Worm (Caenorhabditis elegans) whole organism, L3 larva: ENCODE results near the gene ceh-93.

Source experiments
- R02D3.7 ChIP-seq: fragments of 150-350 bp; optimal IDR thresholded peaks from 2 replicates; lab custom pipeline; 2014; ENCODE audit warnings: missing biosample characterization, missing genetic modification characterization
- aly-2 ChIP-seq: fragments of 150-350 bp; optimal IDR thresholded peaks from 2 replicates; lab custom pipeline; 2014; ENCODE audit warnings: missing biosample characterization, missing genetic modification characterization
- ama-1 ChIP-seq: fragments of 150-350 bp; optimal IDR thresholded peaks from 2 replicates; lab custom pipeline; 2018
- ceh-82 ChIP-seq: fragments of 150-350 bp; optimal IDR thresholded peaks from 2 replicates; lab custom pipeline; 2014; ENCODE audit warnings: missing biosample characterization, missing genetic modification characterization
- egl-27 ChIP-seq: sonication (generic microtip); optimal IDR thresholded peaks from 4 replicates; lab custom pipeline; 2017; ENCODE audit warnings: missing biosample characterization, missing genetic modification reagents, missing genetic modification characterization
- elt-1 ChIP-seq: fragments of 150-350 bp; optimal IDR thresholded peaks from 2 replicates; lab custom pipeline; 2014; ENCODE audit warnings: missing biosample characterization, missing genetic modification characterization
- elt-2 ChIP-seq: sonication (generic microtip); optimal IDR thresholded peaks from 2 replicates; lab custom pipeline; 2016; ENCODE audit warnings: missing genetic modification reagents, mild to moderate bottlenecking, missing genetic modification characterization, missing compliant biosample characterization
- elt-3 ChIP-seq, 3 experiments: fragments of 150-350 bp in 1 of 3; sonication (generic microtip) in 2 of 3; optimal IDR thresholded peaks; 2 replicates in 2 of 3; 4 replicates in 1 of 3; lab custom pipeline; 2014 to 2017; ENCODE audit warnings: missing biosample characterization in 3 of 3, missing genetic modification characterization in 3 of 3
- eor-1 ChIP-seq, 2 experiments: fragments of 150-350 bp; optimal IDR thresholded peaks; 2 replicates each; lab custom pipeline; 2014 to 2018; ENCODE audit warnings: missing biosample characterization in 2 of 2, missing genetic modification characterization in 2 of 2
- fos-1 ChIP-seq: fragments of 150-350 bp; optimal IDR thresholded peaks from 2 replicates; lab custom pipeline; 2014; ENCODE audit warnings: missing biosample characterization, missing genetic modification characterization
- hmg-11 ChIP-seq: sonication (generic microtip); optimal IDR thresholded peaks from 2 replicates; lab custom pipeline; 2016; ENCODE audit warnings: missing genetic modification characterization, missing compliant biosample characterization
- jun-1 ChIP-seq: fragments of 150-350 bp; optimal IDR thresholded peaks from 2 replicates; lab custom pipeline; 2014; ENCODE audit warnings: missing biosample characterization, missing genetic modification reagents, missing genetic modification characterization
- lin-15B ChIP-seq: fragments of 150-350 bp; optimal IDR thresholded peaks from 2 replicates; lab custom pipeline; 2014; ENCODE audit warnings: missing biosample characterization, missing genetic modification characterization
- lsy-12 ChIP-seq: sonication (generic microtip); optimal IDR thresholded peaks from 2 replicates; lab custom pipeline; 2016; ENCODE audit warnings: mild to moderate bottlenecking, missing genetic modification characterization, missing compliant biosample characterization
- nfya-1 ChIP-seq: sonication (generic microtip); optimal IDR thresholded peaks from 2 replicates; lab custom pipeline; 2017; ENCODE audit warnings: missing genetic modification characterization, mild to moderate bottlenecking, missing compliant biosample characterization, antibody characterized with exemption, moderate library complexity; ENCODE audit not compliant: insufficient read depth
- nhr-23 ChIP-seq: fragments of 150-350 bp; optimal IDR thresholded peaks from 2 replicates; lab custom pipeline; 2014; ENCODE audit warnings: missing biosample characterization, missing genetic modification reagents, missing genetic modification characterization
- nhr-25 ChIP-seq: sonication (generic microtip); optimal IDR thresholded peaks from 2 replicates; lab custom pipeline; 2017; ENCODE audit warnings: missing biosample characterization, missing genetic modification characterization
- nhr-28 ChIP-seq: fragments of 150-350 bp; optimal IDR thresholded peaks from 2 replicates; lab custom pipeline; 2014; ENCODE audit warnings: missing biosample characterization, missing genetic modification characterization
- nhr-76 ChIP-seq: fragments of 150-350 bp; sonication (generic microtip); optimal IDR thresholded peaks from 5 replicates; lab custom pipeline; 2014; ENCODE audit warnings: missing biosample characterization, missing genetic modification characterization
- nhr-77 ChIP-seq: fragments of 150-350 bp; optimal IDR thresholded peaks from 2 replicates; lab custom pipeline; 2014; ENCODE audit warnings: missing biosample characterization, missing genetic modification characterization
- pha-4 ChIP-seq: fragments of 150-350 bp; optimal IDR thresholded peaks from 2 replicates; lab custom pipeline; 2014; ENCODE audit warnings: missing biosample characterization, missing genetic modification reagents, missing genetic modification characterization
- pqm-1 ChIP-seq: fragments of 150-350 bp; optimal IDR thresholded peaks from 2 replicates; lab custom pipeline; 2017; ENCODE audit warnings: missing biosample characterization, missing genetic modification characterization, inconsistent platforms
- unc-39 ChIP-seq: sonication (generic microtip); optimal IDR thresholded peaks from 4 replicates; lab custom pipeline; 2017; ENCODE audit warnings: missing biosample characterization, missing genetic modification characterization
- unc-62 ChIP-seq: fragments of 150-350 bp; sonication (generic microtip); optimal IDR thresholded peaks from 4 replicates; lab custom pipeline; 2014; ENCODE audit warnings: missing biosample characterization, missing genetic modification reagents, missing genetic modification characterization
- ztf-4 ChIP-seq: fragments of 150-350 bp; optimal IDR thresholded peaks from 2 replicates; lab custom pipeline; 2014; ENCODE audit warnings: missing biosample characterization, missing genetic modification characterization

ceh-93 gene

ce11 chrX:388728-389127, at the start of gene ceh-93:
TSS of gene ceh-93 (minus strand) at chrX:388797.
- TF ChIP-seq ztf-4 (tag; lab: Kevin White, UChicago) (no peak), hmg-11 (peak; percentile 43), nhr-28 (tag; lab: Kevin White, UChicago) (no peak), nhr-77 (tag; lab: Kevin White, UChicago) (no peak), nfya-1 (tag; lab: Kevin White, UChicago) (peak; percentile 97), elt-2 (tag; lab: Kevin White, UChicago) (no peak), fos-1 (tag; lab: Kevin White, UChicago) (no peak), lin-15B (peak; percentile 37)

- TF ChIP-seq aly-2 (tag; lab: Kevin White, UChicago) (no peak), jun-1 (peak; percentile 22), pqm-1 (tag; lab: Kevin White, UChicago) (peak; percentile 71), elt-3 (tag; optimal IDR thresholded peaks at IDR 0.05; lab: Kevin White, UChicago) (no peak), unc-39 (tag; lab: Kevin White, UChicago) (no peak), elt-2 (tag; lab: Kevin White, UChicago) (peak; percentile 55), pha-4 (tag; lab: Kevin White, UChicago) (peak; percentile 7), lsy-12 (tag; lab: Kevin White, UChicago) (no peak)
Observed at ce11 chrX:438396-438795, 49.8 kb upstream of the ceh-93 start.

- TF ChIP-seq nfya-1 (tag; lab: Kevin White, UChicago) (peak; percentile 93), egl-27 (tag; lab: Kevin White, UChicago) (no peak), nhr-77 (tag; lab: Kevin White, UChicago) (no peak)
- TF ChIP-seq, all 47 proteins: peak for 1
Observed at ce11 chrX:433747-434146, 45.1 kb upstream of the ceh-93 start, which contains the start of gene dve-1. TSS of gene dve-1 (minus strand) at chrX:433812.

ce11 chrX:433029-433693, 44.6 kb upstream of the ceh-93 start:
- peak; percentile 77 for TF ChIP-seq nhr-25 (tag; lab: Kevin White, UChicago)
- no peak for TF ChIP-seq ceh-82 (tag; lab: Kevin White, UChicago)
- TF ChIP-seq eor-1 (tag; optimal IDR thresholded peaks at IDR 0.05; lab: Kevin White, UChicago): no peak
- TF ChIP-seq ama-1 (lab: Kevin White, UChicago): peak; percentile 48
- TF ChIP-seq nhr-23 (tag; lab: Kevin White, UChicago): peak; percentile 55
- no peak for TF ChIP-seq unc-39 (tag; lab: Kevin White, UChicago)
- peak; percentile 23 for TF ChIP-seq elt-1 (tag; lab: Kevin White, UChicago)
- TF ChIP-seq nhr-76 (tag; lab: Kevin White, UChicago): no peak
- TF ChIP-seq nfya-1 (tag; lab: Kevin White, UChicago): peak; percentile 48

ce11 chrX:431596-431995, 43.0 kb upstream of the ceh-93 start:
- TF ChIP-seq nfya-1 (tag; lab: Kevin White, UChicago) (peak; percentile 69), pqm-1 (tag; lab: Kevin White, UChicago) (no peak)

- no peak for TF ChIP-seq unc-62 (GFP tag; lab: Kevin White, UChicago)
- TF ChIP-seq elt-2 (tag; lab: Kevin White, UChicago): no peak
- no peak for TF ChIP-seq hmg-11
- no peak for TF ChIP-seq pqm-1 (tag; lab: Kevin White, UChicago)
- TF ChIP-seq elt-1 (tag; lab: Kevin White, UChicago): no peak
Observed at ce11 chrX:425535-425934, 36.9 kb upstream of the ceh-93 start, which contains the start of gene ZK1193.2. TSS of gene ZK1193.2 (minus strand) at chrX:425635.

ce11 chrX:423757-424156, 35.2 kb upstream of the ceh-93 start:
- no peak for TF ChIP-seq R02D3.7
- TF ChIP-seq elt-2 (tag; lab: Kevin White, UChicago): peak; percentile 62
